Fruit fly (Drosophila melanogaster) whole organism, adult: Measurements from ENCODE around the gene tefu.

ENCODE experiments used
- CG11617 ChIP-seq: fragments of 200-800 bp; sonication (Bioruptor generic); optimal IDR thresholded peaks from 2 replicates; lab custom pipeline; 2017; ENCODE audit warnings: mild to moderate bottlenecking, missing biosample characterization, missing genetic modification reagents, missing genetic modification characterization
- CG12768 ChIP-seq: fragments of 200-800 bp; sonication (Bioruptor generic); optimal IDR thresholded peaks from 2 replicates; lab custom pipeline; 2017; ENCODE audit warnings: missing biosample characterization, missing genetic modification characterization, mild to moderate bottlenecking, moderate library complexity, missing genetic modification reagents
- CG14711 ChIP-seq: fragments of 200-800 bp; sonication (Bioruptor generic); optimal IDR thresholded peaks from 2 replicates; lab custom pipeline; 2018; ENCODE audit warnings: missing biosample characterization, mild to moderate bottlenecking, missing genetic modification characterization, moderate library complexity
- CG1620 ChIP-seq: fragments of 200-800 bp; sonication (Bioruptor generic); optimal IDR thresholded peaks from 2 replicates; lab custom pipeline; 2016; ENCODE audit warnings: missing biosample characterization, missing genetic modification characterization
- CG33017 ChIP-seq: fragments of 200-800 bp; sonication (Bioruptor generic); optimal IDR thresholded peaks from 2 replicates; lab custom pipeline; 2018; ENCODE audit warnings: missing biosample characterization, mild to moderate bottlenecking, missing genetic modification characterization, moderate library complexity
- CG5204 ChIP-seq: fragments of 200-800 bp; sonication (Bioruptor generic); optimal IDR thresholded peaks from 2 replicates; lab custom pipeline; 2016; ENCODE audit warnings: missing biosample characterization, missing genetic modification characterization
- CG7045 ChIP-seq: fragments of 200-800 bp; sonication (Bioruptor generic); optimal IDR thresholded peaks from 2 replicates; lab custom pipeline; 2017; ENCODE audit warnings: missing biosample characterization, mild to moderate bottlenecking, missing genetic modification characterization
- CG7101 ChIP-seq: fragments of 200-800 bp; sonication (Bioruptor generic); optimal IDR thresholded peaks from 2 replicates; lab custom pipeline; 2018; ENCODE audit warnings: missing biosample characterization, mild to moderate bottlenecking, missing genetic modification characterization, moderate library complexity
- Clk ChIP-seq: fragments of 200-800 bp; sonication (Bioruptor generic); optimal IDR thresholded peaks from 2 replicates; lab custom pipeline; 2017; ENCODE audit warnings: missing biosample characterization, missing genetic modification characterization
- Crg-1 ChIP-seq: fragments of 200-800 bp; sonication (Bioruptor generic); optimal IDR thresholded peaks from 2 replicates; lab custom pipeline; 2016; ENCODE audit warnings: missing biosample characterization, missing genetic modification characterization
- Hr96 ChIP-seq: fragments of 200-800 bp; sonication (Bioruptor generic); optimal IDR thresholded peaks from 2 replicates; lab custom pipeline; 2016; ENCODE audit warnings: missing biosample characterization, missing genetic modification characterization
- Mnt ChIP-seq: fragments of 200-800 bp; sonication (Bioruptor generic); optimal IDR thresholded peaks from 2 replicates; lab custom pipeline; 2016; ENCODE audit warnings: missing biosample characterization, mild to moderate bottlenecking, missing genetic modification characterization
- bab1 ChIP-seq: fragments of 200-800 bp; sonication (Bioruptor generic); optimal IDR thresholded peaks from 3 replicates; lab custom pipeline; 2019; ENCODE audit warnings: missing biosample characterization, mild to moderate bottlenecking, missing genetic modification characterization, moderate library complexity
- cic ChIP-seq: fragments of 200-800 bp; sonication (Bioruptor generic); optimal IDR thresholded peaks from 2 replicates; lab custom pipeline; 2017; ENCODE audit warnings: missing biosample characterization, mild to moderate bottlenecking, missing genetic modification characterization, moderate library complexity
- cnc ChIP-seq, 2 experiments: fragments of >200 bp; optimal IDR thresholded peaks; 2 replicates each; lab custom pipeline; 2017
- kay ChIP-seq: fragments of 200-800 bp; sonication (Bioruptor generic); peaks from one replicate; lab custom pipeline; 2016; ENCODE audit warnings: missing biosample characterization, missing genetic modification characterization, borderline replicate concordance
- ovo ChIP-seq: fragments of 200-800 bp; sonication (Bioruptor generic); optimal IDR thresholded peaks from 2 replicates; lab custom pipeline; 2016; ENCODE audit warnings: missing biosample characterization, missing genetic modification characterization
- pad ChIP-seq: fragments of 200-800 bp; sonication (Bioruptor generic); optimal IDR thresholded peaks from 3 replicates; lab custom pipeline; 2017; ENCODE audit warnings: missing biosample characterization, missing genetic modification characterization, mild to moderate bottlenecking, moderate library complexity, missing genetic modification reagents
- tj ChIP-seq: fragments of 200-800 bp; sonication (Bioruptor generic); optimal IDR thresholded peaks from 3 replicates; lab custom pipeline; 2017; ENCODE audit warnings: missing biosample characterization, mild to moderate bottlenecking, missing genetic modification characterization, moderate library complexity
- toe ChIP-seq: fragments of 200-800 bp; sonication (Bioruptor generic); optimal IDR thresholded peaks from 2 replicates; lab custom pipeline; 2016; ENCODE audit warnings: missing biosample characterization, missing genetic modification characterization

The tefu gene

dm6 chr3R:15265406-15266040 is 23.5 kb upstream of the tefu start, which contains the start of gene ATPsynO:
Gene ATPsynO, plus strand, starts transcription at chr3R:15265591.
- TF ChIP-seq CG12768 (GFP tag; lab: Kevin White, UChicago) (no peak), Crg-1 (peak; percentile 17), cnc (optimal IDR thresholded peaks at IDR 0.05; lab: Kevin White, UChicago) (no peak), CG5204 (GFP tag; lab: Kevin White, UChicago) (no peak), CG14711 (peak; percentile 59), Clk (no peak), Mnt (GFP tag; lab: Kevin White, UChicago) (peak; percentile 60), bab1 (GFP tag; lab: Kevin White, UChicago) (peak; percentile 74), pad (no peak), Hr96 (GFP tag; lab: Kevin White, UChicago) (no peak), CG11617 (peak; percentile 51), CG33017 (tag; lab: Kevin White, UChicago) (peak; percentile 43), ovo (GFP tag; lab: Kevin White, UChicago) (no peak), CG7045 (no peak), toe (GFP tag; lab: Kevin White, UChicago) (no peak), tj (GFP tag; lab: Kevin White, UChicago) (no peak), CG7101 (peak; percentile 46), kay (GFP tag; lab: Kevin White, UChicago) (no peak), CG1620 (GFP tag; lab: Kevin White, UChicago) (peak; percentile 20), cic (no peak)

- TF ChIP-seq Hr96 (GFP tag; lab: Kevin White, UChicago) (no peak), Crg-1 (no peak), CG14711 (no peak), kay (GFP tag; lab: Kevin White, UChicago) (no peak), CG1620 (GFP tag; lab: Kevin White, UChicago) (no peak), cic (no peak), CG11617 (no peak), CG7101 (no peak), CG12768 (GFP tag; lab: Kevin White, UChicago) (no peak), tj (GFP tag; lab: Kevin White, UChicago) (no peak)
Observed at dm6 chr3R:15263946-15264345, 21.9 kb upstream of the tefu start.

dm6 chr3R:15262710-15263672 is 21.0 kb upstream of the tefu start, which contains the start of the genes eIF2gamma and Set:
Gene eIF2gamma, minus strand, starts transcription at chr3R:15263458.
Gene Set, plus strand, starts transcription at chr3R:15263552.
- TF ChIP-seq CG14711 (peak; percentile 26), ovo (GFP tag; lab: Kevin White, UChicago) (peak; percentile 47), CG5204 (GFP tag; lab: Kevin White, UChicago) (no peak), bab1 (GFP tag; lab: Kevin White, UChicago) (peak; percentile 55), pad (peak; percentile 63), CG33017 (tag; lab: Kevin White, UChicago) (peak; percentile 29), toe (GFP tag; lab: Kevin White, UChicago) (no peak), Mnt (GFP tag; lab: Kevin White, UChicago) (peak; percentile 79), CG7101 (peak; percentile 61), cnc (optimal IDR thresholded peaks at IDR 0.05; lab: Kevin White, UChicago) (no peak), tj (GFP tag; lab: Kevin White, UChicago) (peak; percentile 72), cic (no peak), Crg-1 (peak; percentile 30), CG7045 (no peak), Hr96 (GFP tag; lab: Kevin White, UChicago) (no peak), kay (GFP tag; lab: Kevin White, UChicago) (no peak), CG12768 (GFP tag; lab: Kevin White, UChicago) (peak; percentile 41), CG1620 (GFP tag; lab: Kevin White, UChicago) (peak; percentile 68), CG11617 (no peak), Clk (peak; percentile 60)

- TF ChIP-seq kay (GFP tag; lab: Kevin White, UChicago) (no peak), Hr96 (GFP tag; lab: Kevin White, UChicago) (no peak), bab1 (GFP tag; lab: Kevin White, UChicago) (no peak), Crg-1 (no peak), CG7045 (peak; percentile 57), CG12768 (GFP tag; lab: Kevin White, UChicago) (peak; percentile 51), CG7101 (peak; percentile 69), CG14711 (peak; percentile 47), CG33017 (tag; lab: Kevin White, UChicago) (peak; percentile 88), toe (GFP tag; lab: Kevin White, UChicago) (no peak), ovo (GFP tag; lab: Kevin White, UChicago) (no peak), Clk (peak; percentile 39), CG1620 (GFP tag; lab: Kevin White, UChicago) (no peak), Mnt (GFP tag; lab: Kevin White, UChicago) (peak; percentile 21), cnc (optimal IDR thresholded peaks at IDR 0.05; lab: Kevin White, UChicago) (no peak), CG11617 (peak; percentile 58), CG5204 (GFP tag; lab: Kevin White, UChicago) (peak; percentile 63), tj (GFP tag; lab: Kevin White, UChicago) (peak; percentile 19), pad (peak; percentile 83), cic (peak; percentile 24)
Observed at dm6 chr3R:15250454-15250853, 8.4 kb upstream of the tefu start.

dm6 chr3R:15249735-15250134 is 7.7 kb upstream of the tefu start, which contains the start of gene CG42404:
Gene CG42404, plus strand, starts transcription at chr3R:15250094.
- no peak for TF ChIP-seq Mnt (GFP tag; lab: Kevin White, UChicago)
- peak; percentile 39 for TF ChIP-seq ovo (GFP tag; lab: Kevin White, UChicago)
